Worm (Caenorhabditis elegans): Measurements from ENCODE around the gene F13H8.3.

ce11 chrII:6267983-6268382 is 4.2 kb downstream of the F13H8.3 start, which contains the start of gene F13H8.8:
- no peak for TF ChIP-seq ref-1 (GFP tag; conservative IDR thresholded peaks at IDR 0.05)
- TF ChIP-seq tab-1 (GFP tag; IDR thresholded peaks at IDR 0.05): no peak

All from whole organism, midembryonic.